Fruit fly (Drosophila melanogaster) S2 (cell line): Measurements from ENCODE around the gene RanBP3.

Source experiments
- CG8478 ChIP-seq: fragments of >200 bp; optimal IDR thresholded peaks from 2 replicates; lab custom pipeline; 2018
- CTCF ChIP-seq, 2 experiments: fragments of >200 bp; optimal IDR thresholded peaks; 2 replicates each; lab custom pipeline; 2018

The RanBP3 gene

dm6 chr3R:23752728-23753127, at the start of gene RanBP3, which contains the start of gene Rpt5:
RanBP3 (minus strand) TSS chr3R:23752834.
Rpt5 (plus strand) TSS chr3R:23752876.
- TF ChIP-seq CTCF (optimal IDR thresholded peaks at IDR 0.05; lab: Kevin White, UChicago) (peak in 1 of 2 experiments; percentile 4), CG8478 (no peak)

DNA sequence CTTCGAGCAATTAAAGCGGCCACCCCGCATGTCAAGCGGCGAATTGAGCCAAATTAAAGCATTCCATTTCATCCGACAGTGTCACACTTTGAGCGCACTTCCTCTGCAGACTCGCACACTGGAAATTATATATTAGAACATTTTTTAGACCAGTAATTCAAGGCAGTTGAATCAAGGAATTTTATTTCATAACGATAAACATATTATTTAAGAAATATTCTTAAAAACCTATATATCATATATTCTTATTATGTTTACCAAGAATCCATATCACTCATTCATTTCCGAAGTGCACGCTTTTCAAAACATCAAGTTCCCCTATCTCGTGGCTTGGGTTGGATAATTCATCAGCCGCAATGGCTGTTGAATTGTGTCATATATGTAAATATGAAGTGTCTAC, 38.9 kb upstream of the RanBP3 start:
- TF ChIP-seq CG8478 (no peak), CTCF (optimal IDR thresholded peaks at IDR 0.05; lab: Kevin White, UChicago) (no peak)

DNA sequence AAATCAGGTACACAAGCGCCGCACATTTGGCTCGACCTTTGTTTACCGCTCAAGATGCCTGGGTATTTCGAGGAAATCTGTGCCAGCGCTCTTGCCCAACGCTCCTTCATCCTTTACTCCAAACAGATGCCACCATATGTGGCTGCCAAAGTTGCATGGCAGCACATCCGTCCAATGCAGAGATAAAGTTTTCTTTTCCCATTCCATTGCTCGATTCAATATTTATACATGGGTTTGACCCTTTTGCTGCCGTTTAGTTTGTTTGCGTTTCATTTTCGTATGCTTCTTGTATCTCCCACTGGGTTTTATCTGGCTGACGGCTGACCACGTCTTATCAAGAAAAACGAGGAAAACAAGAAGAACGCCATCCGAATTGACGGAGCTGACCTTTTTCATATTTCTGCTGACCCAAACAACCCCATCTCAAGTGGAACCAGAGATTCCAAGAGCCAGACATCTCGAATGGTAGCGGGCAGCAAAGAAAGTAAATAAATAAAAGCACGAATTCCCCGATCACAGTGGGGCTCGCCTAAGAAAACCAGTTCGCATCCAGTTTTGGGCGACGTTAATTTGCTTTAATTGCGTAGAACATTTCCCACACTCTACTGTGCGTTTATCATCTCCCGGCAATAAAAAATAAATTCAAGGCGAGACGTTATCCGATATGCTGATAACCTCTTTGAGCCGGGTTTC, 38.0 kb upstream of the RanBP3 start:
- TF ChIP-seq CTCF (optimal IDR thresholded peaks at IDR 0.05; lab: Kevin White, UChicago) = no peak
- no peak for TF ChIP-seq CG8478

dm6 chr3R:23789584-23789983, 37.0 kb upstream of the RanBP3 start:
- TF ChIP-seq CG8478 (no peak), CTCF (optimal IDR thresholded peaks at IDR 0.05; lab: Kevin White, UChicago) (no peak)

DNA sequence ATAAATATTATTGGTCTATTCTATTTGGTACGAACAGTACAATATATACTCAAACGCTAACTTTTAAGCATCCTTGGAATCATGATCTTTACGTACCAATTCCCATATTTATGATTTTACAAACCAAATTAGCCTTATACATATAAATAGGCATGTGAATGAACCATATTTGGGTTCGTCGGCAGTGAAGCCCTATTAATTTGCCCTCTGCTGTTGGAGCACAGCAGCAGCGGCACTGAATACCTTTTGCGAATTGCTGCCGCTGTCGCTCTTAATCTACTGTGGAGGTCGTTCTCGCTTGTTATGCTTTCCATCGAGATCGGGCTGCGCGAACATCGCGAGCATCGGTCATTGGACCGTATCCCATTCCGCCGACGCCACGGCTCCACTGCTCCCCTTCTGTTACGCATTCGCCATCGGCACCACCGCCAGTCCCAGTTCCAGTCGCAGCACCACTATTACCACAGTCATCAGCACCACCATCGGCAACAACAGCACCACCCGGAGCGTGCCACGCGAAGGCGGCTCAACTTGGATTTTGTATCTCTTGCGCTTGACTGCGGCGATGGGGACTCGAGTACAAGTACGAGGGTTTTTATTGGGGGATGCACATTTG, 35.9 kb upstream of the RanBP3 start:
- no peak for TF ChIP-seq CG8478

dm6 chr3R:23787632-23787960, 35.0 kb upstream of the RanBP3 start:
- TF ChIP-seq CG8478 (no peak), CTCF (optimal IDR thresholded peaks at IDR 0.05; lab: Kevin White, UChicago) (no peak)

dm6 chr3R:23786768-23787631, 34.4 kb upstream of the RanBP3 start:
- no peak for TF ChIP-seq CTCF (optimal IDR thresholded peaks at IDR 0.05; lab: Kevin White, UChicago)
- no peak for TF ChIP-seq CG8478

DNA sequence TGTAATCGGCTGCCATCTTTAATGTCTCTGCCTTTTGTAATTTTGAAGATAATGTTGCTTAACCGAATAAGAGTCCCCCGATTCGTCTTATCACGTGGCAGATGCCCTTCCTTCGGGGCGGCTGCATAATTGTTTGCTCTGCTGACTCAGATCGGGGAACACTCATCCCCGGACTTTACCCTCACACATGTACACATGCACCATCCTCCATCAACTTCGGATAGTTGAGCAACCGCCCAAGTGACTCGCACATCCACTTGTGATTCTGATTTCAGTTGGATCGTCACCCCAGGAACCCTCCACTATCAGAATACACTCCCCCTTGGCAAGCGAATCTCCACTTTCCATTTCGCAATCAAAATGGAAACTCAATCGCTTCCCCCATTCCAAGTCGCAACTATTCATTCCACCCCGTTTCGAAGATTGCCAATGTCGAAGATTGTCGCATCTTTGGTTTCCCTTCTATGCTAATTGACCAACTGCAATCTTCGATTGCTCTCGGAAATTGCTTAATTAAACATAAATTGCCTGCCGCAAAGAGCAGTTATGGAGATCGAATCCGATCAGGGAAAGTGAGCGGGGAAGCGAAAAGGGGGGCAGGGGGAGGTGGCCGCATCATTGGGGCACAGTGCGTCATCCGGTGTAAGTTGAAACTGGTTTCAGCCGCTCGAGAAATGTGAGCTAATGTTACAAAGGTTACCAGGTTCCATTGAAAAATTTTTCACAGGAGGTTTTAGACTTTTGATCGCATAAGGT, 32.5 kb upstream of the RanBP3 start:
- TF ChIP-seq CTCF (optimal IDR thresholded peaks at IDR 0.05; lab: Kevin White, UChicago) = no peak
- TF ChIP-seq CG8478 = no peak

DNA sequence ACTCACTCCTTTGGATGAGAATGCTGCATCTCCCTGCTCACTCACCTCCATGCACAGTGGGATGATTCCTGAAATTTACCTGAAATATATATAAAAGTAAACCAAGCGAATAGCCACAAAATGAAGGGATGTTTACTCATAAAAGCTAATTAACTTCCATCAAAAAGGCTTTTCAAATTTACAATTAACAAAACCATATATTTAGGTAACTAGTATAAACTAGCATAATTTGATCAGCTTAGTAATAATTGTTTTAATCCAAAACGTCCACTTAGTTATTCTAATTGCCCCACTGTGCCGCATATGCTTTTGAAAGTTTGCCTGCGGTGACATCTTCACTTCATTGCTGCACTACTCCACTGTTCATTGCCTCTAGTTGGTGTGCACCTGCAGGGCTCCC, 31.3 kb upstream of the RanBP3 start:
- TF ChIP-seq CG8478 (no peak), CTCF (optimal IDR thresholded peaks at IDR 0.05; lab: Kevin White, UChicago) (no peak)

DNA sequence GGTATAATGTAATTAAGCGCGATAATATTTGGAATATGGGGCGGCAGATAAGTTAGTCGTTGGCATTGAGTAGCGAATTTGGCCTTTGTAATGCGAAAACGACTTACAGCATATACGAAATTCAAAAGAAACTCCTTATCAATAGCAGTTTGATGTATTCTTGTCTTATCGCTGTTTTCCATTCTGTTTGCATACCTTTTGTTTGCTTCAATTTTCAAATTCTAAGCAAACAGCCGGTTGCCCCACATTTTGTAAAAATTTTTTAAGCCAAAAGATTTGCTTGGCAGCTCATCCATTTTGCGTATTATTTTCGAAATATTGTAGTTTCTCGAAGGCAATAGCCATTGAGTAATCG, 30.7 kb upstream of the RanBP3 start:
- TF ChIP-seq CTCF (optimal IDR thresholded peaks at IDR 0.05; lab: Kevin White, UChicago) (no peak), CG8478 (no peak)

- no peak for TF ChIP-seq CG8478
Observed at dm6 chr3R:23782456-23783402, 30.1 kb upstream of the RanBP3 start.

dm6 chr3R:23781466-23781935, 28.9 kb upstream of the RanBP3 start, which contains the start of the genes Nup98-96 and mbc:
Nup98-96 (minus strand) TSS chr3R:23781621.
mbc (plus strand) TSS chr3R:23781765.
- no peak for TF ChIP-seq CTCF (optimal IDR thresholded peaks at IDR 0.05; lab: Kevin White, UChicago)
- no peak for TF ChIP-seq CG8478

DNA sequence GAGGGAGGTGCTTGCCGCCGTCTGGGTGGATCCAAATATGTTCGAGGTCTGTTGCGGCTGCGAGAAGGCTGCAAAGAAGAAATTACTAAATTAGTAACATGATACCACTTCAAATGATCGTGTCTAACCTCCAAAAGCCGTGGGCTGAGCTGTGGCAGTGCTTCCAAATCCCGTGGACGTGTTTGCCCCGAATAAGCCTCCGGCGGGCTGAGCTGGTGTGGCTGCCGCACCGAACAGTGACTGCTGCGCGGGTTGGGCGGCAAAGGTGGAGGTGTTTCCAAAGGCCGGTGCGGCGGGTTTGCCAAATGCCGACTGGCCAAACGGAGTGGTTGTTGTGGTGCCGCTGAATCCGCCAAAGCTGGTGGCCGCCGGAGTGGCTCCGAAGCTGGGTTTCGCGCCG, 28.1 kb upstream of the RanBP3 start:
- TF ChIP-seq CG8478 (no peak), CTCF (optimal IDR thresholded peaks at IDR 0.05; lab: Kevin White, UChicago) (no peak)
